Fruit fly (Drosophila melanogaster) whole organism, embryonic: Measurements from ENCODE around the gene CG12560.

Source experiments
- CG10431 ChIP-seq: fragments of 200-800 bp; sonication (Bioruptor generic); optimal IDR thresholded peaks from 3 replicates; lab custom pipeline; 2018; ENCODE audit warnings: missing biosample characterization, mild to moderate bottlenecking, missing genetic modification characterization
- CG10543 ChIP-seq: fragments of 200-800 bp; sonication (Bioruptor generic); optimal IDR thresholded peaks from 3 replicates; lab custom pipeline; 2017; ENCODE audit warnings: missing biosample characterization, mild to moderate bottlenecking, missing genetic modification characterization, moderate library complexity
- CG11398 ChIP-seq: fragments of 200-800 bp; sonication (Bioruptor generic); optimal IDR thresholded peaks from 2 replicates; lab custom pipeline; 2016; ENCODE audit warnings: missing biosample characterization, missing genetic modification characterization
- CG12155 ChIP-seq: fragments of 200-800 bp; sonication (Bioruptor generic); optimal IDR thresholded peaks from 3 replicates; lab custom pipeline; 2016; ENCODE audit warnings: missing biosample characterization, missing genetic modification characterization
- CG15601 ChIP-seq: fragments of 200-800 bp; sonication (Bioruptor generic); optimal IDR thresholded peaks from 3 replicates; lab custom pipeline; 2019; ENCODE audit warnings: missing biosample characterization, mild to moderate bottlenecking, missing genetic modification characterization, moderate library complexity
- CG17359 ChIP-seq: fragments of 200-800 bp; sonication (Bioruptor generic); optimal IDR thresholded peaks from 3 replicates; lab custom pipeline; 2018; ENCODE audit warnings: missing biosample characterization, mild to moderate bottlenecking, missing genetic modification characterization, moderate library complexity
- CG1832 ChIP-seq: fragments of 200-800 bp; sonication (Bioruptor generic); optimal IDR thresholded peaks from 2 replicates; lab custom pipeline; 2017; ENCODE audit warnings: missing biosample characterization, mild to moderate bottlenecking, missing genetic modification characterization, inconsistent platforms
- CG18764 ChIP-seq: fragments of 200-800 bp; sonication (Bioruptor generic); optimal IDR thresholded peaks from 3 replicates; lab custom pipeline; 2016; ENCODE audit warnings: missing biosample characterization, missing genetic modification characterization
- CG31441 ChIP-seq: fragments of 200-800 bp; sonication (Bioruptor generic); IDR thresholded peaks from 2 replicates; pipeline ENCODE4 v1.3.6; 2022; ENCODE audit warnings: missing biosample characterization, missing genetic modification characterization
- CG4617 ChIP-seq: fragments of 200-800 bp; sonication (Bioruptor generic); optimal IDR thresholded peaks from 3 replicates; lab custom pipeline; 2016; ENCODE audit warnings: missing biosample characterization, missing genetic modification characterization, borderline replicate concordance
- CG6175 ChIP-seq: fragments of 200-800 bp; sonication (Bioruptor generic); IDR thresholded peaks from 3 replicates; pipeline ENCODE4 v1.3.6; 2022; ENCODE audit warnings: missing biosample characterization, missing genetic modification characterization
- CG6813 ChIP-seq: fragments of 200-800 bp; sonication (Bioruptor generic); optimal IDR thresholded peaks from 2 replicates; lab custom pipeline; 2017; ENCODE audit warnings: missing biosample characterization, missing genetic modification characterization, mild to moderate bottlenecking, moderate library complexity, missing genetic modification reagents
- CG7271 ChIP-seq: fragments of 200-800 bp; sonication (Bioruptor generic); optimal IDR thresholded peaks from 2 replicates; lab custom pipeline; 2018; ENCODE audit warnings: missing biosample characterization, mild to moderate bottlenecking, missing genetic modification characterization, moderate library complexity
- CG9797 ChIP-seq: fragments of 200-800 bp; sonication (Bioruptor generic); optimal IDR thresholded peaks from 3 replicates; lab custom pipeline; 2018; ENCODE audit warnings: missing biosample characterization, mild to moderate bottlenecking, missing genetic modification characterization
- CHES-1-like ChIP-seq: fragments of 200-800 bp; sonication (Bioruptor generic); optimal IDR thresholded peaks from 2 replicates; lab custom pipeline; 2016; ENCODE audit warnings: missing biosample characterization, missing genetic modification characterization
- CrebB ChIP-seq: fragments of 200-800 bp; sonication (Bioruptor generic); optimal IDR thresholded peaks from 3 replicates; lab custom pipeline; 2018; ENCODE audit warnings: missing biosample characterization, mild to moderate bottlenecking, missing genetic modification characterization
- D19B ChIP-seq: fragments of 200-800 bp; sonication (Bioruptor generic); optimal IDR thresholded peaks from 2 replicates; lab custom pipeline; 2017; ENCODE audit warnings: missing biosample characterization, mild to moderate bottlenecking, missing genetic modification characterization
- Dp ChIP-seq: fragments of 200-800 bp; sonication (Bioruptor generic); optimal IDR thresholded peaks from 2 replicates; lab custom pipeline; 2018; ENCODE audit warnings: missing biosample characterization, mild to moderate bottlenecking, missing genetic modification characterization, moderate library complexity
- Hey ChIP-seq: fragments of 200-800 bp; sonication (Bioruptor generic); optimal IDR thresholded peaks from 3 replicates; lab custom pipeline; 2018; ENCODE audit warnings: missing biosample characterization, mild to moderate bottlenecking, missing genetic modification characterization
- Max ChIP-seq: fragments of 200-800 bp; sonication (Bioruptor generic); optimal IDR thresholded peaks from 2 replicates; lab custom pipeline; 2016; ENCODE audit warnings: missing biosample characterization, mild to moderate bottlenecking, missing genetic modification characterization
- Meics ChIP-seq: fragments of 200-800 bp; sonication (Bioruptor generic); optimal IDR thresholded peaks from 2 replicates; lab custom pipeline; 2017; ENCODE audit warnings: missing biosample characterization, mild to moderate bottlenecking, missing genetic modification characterization
- Opbp ChIP-seq: fragments of 200-800 bp; sonication (Bioruptor generic); IDR thresholded peaks from 3 replicates; pipeline ENCODE4 v1.3.6; 2022; ENCODE audit warnings: missing biosample characterization, missing genetic modification characterization; ENCODE audit not compliant: partially characterized antibody
- Rfx ChIP-seq: fragments of 200-800 bp; sonication (Bioruptor generic); IDR thresholded peaks from 2 replicates; pipeline ENCODE4 v1.3.6; 2022; ENCODE audit warnings: missing biosample characterization, missing genetic modification characterization
- Taf1 ChIP-seq: fragments of 200-800 bp; sonication (Bioruptor generic); IDR thresholded peaks from 2 replicates; pipeline ENCODE4 v1.3.6; 2022; ENCODE audit warnings: missing biosample characterization, missing genetic modification characterization
- amos ChIP-seq: fragments of 200-800 bp; sonication (Bioruptor generic); IDR thresholded peaks from 2 replicates; pipeline ENCODE4 v1.3.6; 2022; ENCODE audit warnings: missing biosample characterization, missing genetic modification characterization; ENCODE audit not compliant: partially characterized antibody
- bigmax ChIP-seq: fragments of 200-800 bp; sonication (Bioruptor generic); optimal IDR thresholded peaks from 2 replicates; lab custom pipeline; 2018; ENCODE audit warnings: missing biosample characterization, mild to moderate bottlenecking, missing genetic modification characterization
- br ChIP-seq: fragments of >200 bp; optimal IDR thresholded peaks from 2 replicates; lab custom pipeline; 2017
- cg ChIP-seq: fragments of 200-800 bp; sonication (Bioruptor generic); optimal IDR thresholded peaks from 3 replicates; lab custom pipeline; 2019; ENCODE audit warnings: missing biosample characterization, mild to moderate bottlenecking, missing genetic modification characterization, moderate library complexity
- chn ChIP-seq: fragments of 200-800 bp; sonication (Bioruptor generic); optimal IDR thresholded peaks from 2 replicates; lab custom pipeline; 2016; ENCODE audit warnings: missing biosample characterization, missing genetic modification characterization
- corto ChIP-seq: fragments of 200-800 bp; sonication (Bioruptor generic); optimal IDR thresholded peaks from 2 replicates; lab custom pipeline; 2016; ENCODE audit warnings: missing biosample characterization, mild to moderate bottlenecking, missing genetic modification characterization, moderate library complexity
- disco-r ChIP-seq: fragments of 200-800 bp; sonication (Bioruptor generic); optimal IDR thresholded peaks from 2 replicates; lab custom pipeline; 2016; ENCODE audit warnings: missing biosample characterization, missing genetic modification characterization
- emc ChIP-seq: fragments of 200-800 bp; sonication (Bioruptor generic); optimal IDR thresholded peaks from 2 replicates; lab custom pipeline; 2016; ENCODE audit warnings: missing biosample characterization, missing genetic modification characterization
- ewg ChIP-seq: fragments of 200-800 bp; sonication (Bioruptor generic); optimal IDR thresholded peaks from 3 replicates; lab custom pipeline; 2017; ENCODE audit warnings: mild to moderate bottlenecking, missing biosample characterization, missing genetic modification reagents, missing genetic modification characterization
- gem ChIP-seq: fragments of 200-800 bp; sonication (Bioruptor generic); optimal IDR thresholded peaks from 2 replicates; lab custom pipeline; 2019; ENCODE audit warnings: missing biosample characterization, mild to moderate bottlenecking, missing genetic modification characterization, moderate library complexity
- grn ChIP-seq: fragments of 200-800 bp; sonication (Bioruptor generic); optimal IDR thresholded peaks from 3 replicates; lab custom pipeline; 2017; ENCODE audit warnings: missing biosample characterization, missing genetic modification characterization
- hth ChIP-seq: fragments of >200 bp; optimal IDR thresholded peaks from 2 replicates; lab custom pipeline; 2017; ENCODE audit warnings: inconsistent platforms
- kay ChIP-seq: fragments of 200-800 bp; sonication (Bioruptor generic); optimal IDR thresholded peaks from 2 replicates; lab custom pipeline; 2016; ENCODE audit warnings: missing biosample characterization, missing genetic modification characterization
- lola ChIP-seq, 3 experiments: fragments of >200 bp in 2 of 3; fragments of 200-800 bp in 1 of 3; sonication (Bioruptor generic) in 1 of 3; optimal IDR thresholded peaks; 2 replicates each; lab custom pipeline; 2017 to 2019; ENCODE audit warnings: missing biosample characterization in 3 of 3, missing genetic modification characterization in 3 of 3, mild to moderate bottlenecking in 1 of 3, moderate library complexity in 1 of 3
- lov ChIP-seq, 2 experiments: fragments of 200-800 bp in 1 of 2; fragments of >200 bp in 1 of 2; sonication (Bioruptor generic) in 1 of 2; IDR thresholded peaks in 1 of 2; optimal IDR thresholded peaks in 1 of 2; 2 replicates in 1 of 2; 3 replicates in 1 of 2; pipeline versions ENCODE4 v1.3.6 to Lab custom; 2017 to 2022; ENCODE audit warnings: missing biosample characterization in 1 of 2, missing genetic modification characterization in 1 of 2
- mirr ChIP-seq: fragments of 200-800 bp; sonication (Bioruptor generic); optimal IDR thresholded peaks from 3 replicates; lab custom pipeline; 2018; ENCODE audit warnings: missing biosample characterization, mild to moderate bottlenecking, missing genetic modification characterization
- mld ChIP-seq: fragments of 200-800 bp; sonication (Bioruptor generic); IDR thresholded peaks from 3 replicates; pipeline ENCODE4 v1.3.6; 2022; ENCODE audit warnings: missing biosample characterization, missing genetic modification characterization; ENCODE audit not compliant: partially characterized antibody
- p53 ChIP-seq: fragments of 200-800 bp; sonication (Bioruptor generic); optimal IDR thresholded peaks from 2 replicates; lab custom pipeline; 2016; ENCODE audit warnings: missing biosample characterization, missing genetic modification characterization
- pzg ChIP-seq: fragments of 200-800 bp; sonication (Bioruptor generic); optimal IDR thresholded peaks from 3 replicates; lab custom pipeline; 2018; ENCODE audit warnings: missing biosample characterization, mild to moderate bottlenecking, missing genetic modification characterization, moderate library complexity
- ro ChIP-seq: fragments of 200-800 bp; sonication (Bioruptor generic); IDR thresholded peaks from 2 replicates; pipeline ENCODE4 v1.3.6; 2022; ENCODE audit warnings: missing biosample characterization, missing genetic modification characterization
- sd ChIP-seq: fragments of 200-800 bp; sonication (Bioruptor generic); optimal IDR thresholded peaks from 3 replicates; lab custom pipeline; 2018; ENCODE audit warnings: missing biosample characterization, mild to moderate bottlenecking, missing genetic modification characterization, moderate library complexity
- sim ChIP-seq: fragments of 200-800 bp; sonication (Bioruptor generic); IDR thresholded peaks from 2 replicates; pipeline ENCODE4 v1.3.6; 2022; ENCODE audit warnings: missing biosample characterization, missing genetic modification characterization
- sima ChIP-seq: fragments of 200-800 bp; sonication (Bioruptor generic); optimal IDR thresholded peaks from 2 replicates; lab custom pipeline; 2016; ENCODE audit warnings: missing biosample characterization, missing genetic modification characterization
- toy ChIP-seq: fragments of 200-800 bp; sonication (Bioruptor generic); IDR thresholded peaks from 2 replicates; pipeline ENCODE4 v1.3.6; 2022; ENCODE audit warnings: missing biosample characterization, missing genetic modification characterization
- unpg ChIP-seq: fragments of 200-800 bp; sonication (Bioruptor generic); optimal IDR thresholded peaks from 3 replicates; lab custom pipeline; 2018; ENCODE audit warnings: missing biosample characterization, mild to moderate bottlenecking, missing genetic modification characterization, moderate library complexity

Gene CG12560

dm6 chr2L:7973470-7974207 lies 35.6 kb downstream of the CG12560 start (continued):
- TF ChIP-seq sd (peak; percentile 51), CG6175 (GFP tag; lab: Robert Waterston, UW) (0 out of 3 replicates have a peak, but pooled peaks have one; percentile 47), ewg (GFP tag; lab: Kevin White, UChicago) (no peak), CG10431 (GFP tag; lab: Kevin White, UChicago) (no peak), bigmax (GFP tag; lab: Kevin White, UChicago) (no peak), grn (GFP tag; lab: Kevin White, UChicago) (no peak), amos (GFP tag; lab: Robert Waterston, UW) (no peak; the same call in 1 of the 2 replicates), gem (tag; lab: Kevin White, UChicago) (peak; percentile 25), CG12155 (GFP tag; lab: Kevin White, UChicago) (no peak), chn (GFP tag; lab: Kevin White, UChicago) (no peak), emc (GFP tag; lab: Kevin White, UChicago) (no peak), pzg (no peak), Rfx (GFP tag; lab: Robert Waterston, UW) (peak; percentile 35; the same call in 1 of the 2 replicates), corto (GFP tag; lab: Kevin White, UChicago) (peak; percentile 36), lola (GFP tag; optimal IDR thresholded peaks at IDR 0.05; lab: Kevin White, UChicago) (no peak), br (no peak), CG31441 (no peak), CG17359 (no peak), Meics (GFP tag; lab: Kevin White, UChicago) (no peak), ro (GFP tag; lab: Robert Waterston, UW) (no peak), mirr (GFP tag; lab: Kevin White, UChicago) (no peak), CG4617 (GFP tag; lab: Kevin White, UChicago) (no peak), cg (GFP tag; lab: Kevin White, UChicago) (no peak), Hey (tag; lab: Kevin White, UChicago) (no peak), toy (GFP tag; lab: Robert Waterston, UW) (no peak), CG10543 (GFP tag; lab: Kevin White, UChicago) (peak; percentile 37), sima (no peak), p53 (GFP tag; lab: Kevin White, UChicago) (no peak), CG7271 (tag; lab: Kevin White, UChicago) (no peak), CG6813 (GFP tag; lab: Kevin White, UChicago) (no peak), CG1832 (GFP tag; lab: Kevin White, UChicago) (peak; percentile 58), unpg (GFP tag; lab: Kevin White, UChicago) (no peak), Taf1 (no peak), disco-r (GFP tag; lab: Kevin White, UChicago) (no peak), Opbp (GFP tag; lab: Robert Waterston, UW) (no peak), CHES-1-like (GFP tag; lab: Kevin White, UChicago) (no peak), CG9797 (no peak), CG15601 (tag; lab: Kevin White, UChicago) (no peak), CrebB (tag; lab: Kevin White, UChicago) (no peak), kay (no peak), CG11398 (no peak), Dp (GFP tag; lab: Kevin White, UChicago) (no peak), mld (GFP tag; lab: Robert Waterston, UW) (no peak), hth (no peak), lov (optimal IDR thresholded peaks at IDR 0.05; lab: Kevin White, UChicago) (no peak), lov (GFP tag; IDR thresholded peaks at IDR 0.05; lab: Robert Waterston, UW) (no peak), CG18764 (GFP tag; lab: Kevin White, UChicago) (no peak), D19B (peak; percentile 62), sim (GFP tag; lab: Robert Waterston, UW) (no peak), Max (no peak)
